Fruit fly (Drosophila melanogaster) whole organism, embryonic: Measurements from ENCODE around the gene Cpr30F.

Experiments used
- Aef1 ChIP-seq: fragments of 200-800 bp; sonication (Bioruptor generic); IDR thresholded peaks from 3 replicates; pipeline ENCODE4 v1.3.6; 2022; ENCODE audit warnings: missing biosample characterization, missing genetic modification characterization
- Awh ChIP-seq: fragments of 200-800 bp; sonication (Bioruptor generic); IDR thresholded peaks from 2 replicates; pipeline ENCODE4, ENCODE4 v1.3.6; 2022; ENCODE audit warnings: missing biosample characterization, missing genetic modification characterization
- CG10959 ChIP-seq: fragments of 200-800 bp; sonication (Bioruptor generic); IDR thresholded peaks from 2 replicates; pipeline ENCODE4 v1.3.6; 2022; ENCODE audit warnings: missing biosample characterization, missing genetic modification characterization
- CG11723 ChIP-seq: fragments of 200-800 bp; sonication (Bioruptor generic); optimal IDR thresholded peaks from 2 replicates; lab custom pipeline; 2017; ENCODE audit warnings: missing biosample characterization, mild to moderate bottlenecking, missing genetic modification characterization
- CG12155 ChIP-seq: fragments of 200-800 bp; sonication (Bioruptor generic); optimal IDR thresholded peaks from 3 replicates; lab custom pipeline; 2016; ENCODE audit warnings: missing biosample characterization, missing genetic modification characterization
- CG12659 ChIP-seq: fragments of 200-800 bp; sonication (Bioruptor generic); optimal IDR thresholded peaks from 3 replicates; lab custom pipeline; 2017; ENCODE audit warnings: mild to moderate bottlenecking, missing biosample characterization, missing genetic modification reagents, missing genetic modification characterization
- CG13287 ChIP-seq: fragments of 200-800 bp; sonication (Bioruptor generic); IDR thresholded peaks from 2 replicates; pipeline ENCODE4 v1.3.6; 2022; ENCODE audit warnings: missing biosample characterization, missing genetic modification characterization; ENCODE audit not compliant: partially characterized antibody
- CG14860 ChIP-seq: fragments of 200-800 bp; sonication (Bioruptor generic); IDR thresholded peaks from 3 replicates; pipeline ENCODE4 v1.3.6; 2022; ENCODE audit warnings: missing biosample characterization, missing genetic modification characterization; ENCODE audit not compliant: partially characterized antibody
- CG15073 ChIP-seq: fragments of 200-800 bp; sonication (Bioruptor generic); optimal IDR thresholded peaks from 2 replicates; lab custom pipeline; 2016; ENCODE audit warnings: missing biosample characterization, missing genetic modification characterization
- CG15696 ChIP-seq: fragments of 200-800 bp; sonication (Bioruptor generic); optimal IDR thresholded peaks from 2 replicates; lab custom pipeline; 2019; ENCODE audit warnings: missing biosample characterization, mild to moderate bottlenecking, missing genetic modification characterization, moderate library complexity
- CG16815 ChIP-seq: fragments of 200-800 bp; sonication (Bioruptor generic); optimal IDR thresholded peaks from 3 replicates; lab custom pipeline; 2017; ENCODE audit warnings: missing biosample characterization, mild to moderate bottlenecking, missing genetic modification characterization
- CG2116 ChIP-seq: fragments of 200-800 bp; sonication (Bioruptor generic); optimal IDR thresholded peaks from 3 replicates; lab custom pipeline; 2018; ENCODE audit warnings: missing biosample characterization, mild to moderate bottlenecking, missing genetic modification characterization
- CG2875 ChIP-seq: fragments of 200-800 bp; sonication (Bioruptor generic); optimal IDR thresholded peaks from 2 replicates; lab custom pipeline; 2017; ENCODE audit warnings: missing biosample characterization, mild to moderate bottlenecking, missing genetic modification characterization, missing genetic modification reagents
- CG4328 ChIP-seq: fragments of 200-800 bp; sonication (Bioruptor generic); optimal IDR thresholded peaks from 3 replicates; lab custom pipeline; 2017; ENCODE audit warnings: missing biosample characterization, missing genetic modification reagents, missing genetic modification characterization
- CG4707 ChIP-seq: fragments of 200-800 bp; sonication (Bioruptor generic); optimal IDR thresholded peaks from 2 replicates; lab custom pipeline; 2018; ENCODE audit warnings: missing biosample characterization, mild to moderate bottlenecking, missing genetic modification characterization, moderate library complexity
- CG5180 ChIP-seq: fragments of 200-800 bp; sonication (Bioruptor generic); optimal IDR thresholded peaks from 3 replicates; lab custom pipeline; 2017; ENCODE audit warnings: missing biosample characterization, missing genetic modification characterization, mild to moderate bottlenecking, moderate library complexity, missing genetic modification reagents
- CG6683 ChIP-seq: fragments of 200-800 bp; sonication (Bioruptor generic); optimal IDR thresholded peaks from 2 replicates; lab custom pipeline; 2017; ENCODE audit warnings: missing biosample characterization, mild to moderate bottlenecking, missing genetic modification characterization, missing genetic modification reagents
- CG8388 ChIP-seq: fragments of 200-800 bp; sonication (Bioruptor generic); optimal IDR thresholded peaks from 2 replicates; lab custom pipeline; 2019; ENCODE audit warnings: missing biosample characterization, mild to moderate bottlenecking, missing genetic modification characterization, moderate library complexity
- CG8765 ChIP-seq: fragments of 200-800 bp; sonication (Bioruptor generic); IDR thresholded peaks from 2 replicates; pipeline ENCODE4 v1.3.6; 2022; ENCODE audit warnings: missing biosample characterization, missing genetic modification characterization
- CG8944 ChIP-seq: fragments of 200-800 bp; sonication (Bioruptor generic); optimal IDR thresholded peaks from 3 replicates; lab custom pipeline; 2016; ENCODE audit warnings: missing biosample characterization, missing genetic modification characterization
- CG9876 ChIP-seq: fragments of 200-800 bp; sonication (Bioruptor generic); optimal IDR thresholded peaks from 2 replicates; lab custom pipeline; 2016; ENCODE audit warnings: missing biosample characterization, missing genetic modification characterization
- Camta ChIP-seq: fragments of 200-800 bp; sonication (Bioruptor generic); optimal IDR thresholded peaks from 2 replicates; lab custom pipeline; 2016; ENCODE audit warnings: missing biosample characterization, missing genetic modification characterization
- E2f2 ChIP-seq: fragments of 200-800 bp; sonication (Bioruptor generic); IDR thresholded peaks from 2 replicates; pipeline ENCODE4 v1.3.6; 2022; ENCODE audit warnings: missing biosample characterization, missing genetic modification characterization
- Eip74EF ChIP-seq, 2 experiments: fragments of 200-800 bp in 1 of 2; fragments of >200 bp in 1 of 2; sonication (Bioruptor generic) in 1 of 2; optimal IDR thresholded peaks; 2 replicates each; lab custom pipeline; 2017 to 2019; ENCODE audit warnings: missing biosample characterization in 2 of 2, missing genetic modification characterization in 2 of 2, mild to moderate bottlenecking in 1 of 2, moderate library complexity in 1 of 2
- HLH4C ChIP-seq: fragments of 200-800 bp; sonication (Bioruptor generic); IDR thresholded peaks from 3 replicates; pipeline ENCODE4 v1.3.6; 2022; ENCODE audit warnings: missing biosample characterization, missing genetic modification characterization; ENCODE audit not compliant: partially characterized antibody
- Hr78 ChIP-seq, 2 experiments: fragments of 200-800 bp in 1 of 2; fragments of >200 bp in 1 of 2; sonication (Bioruptor generic) in 1 of 2; optimal IDR thresholded peaks; 2 replicates each; lab custom pipeline; 2017 to 2019; ENCODE audit warnings: missing biosample characterization in 2 of 2, missing genetic modification characterization in 2 of 2, mild to moderate bottlenecking in 1 of 2, moderate library complexity in 1 of 2
- Jarid2 ChIP-seq: fragments of 200-800 bp; sonication (Bioruptor generic); optimal IDR thresholded peaks from 3 replicates; lab custom pipeline; 2017; ENCODE audit warnings: mild to moderate bottlenecking, missing biosample characterization, missing genetic modification reagents, missing genetic modification characterization
- Nf-YA ChIP-seq: fragments of 200-800 bp; sonication (Bioruptor generic); IDR thresholded peaks from 2 replicates; pipeline ENCODE4 v1.3.6; 2022; ENCODE audit warnings: missing biosample characterization, missing genetic modification characterization
- Nf-YC ChIP-seq: fragments of 200-800 bp; optimal IDR thresholded peaks from 3 replicates; lab custom pipeline; 2019; ENCODE audit warnings: missing biosample characterization, mild to moderate bottlenecking, missing genetic modification characterization, moderate library complexity
- Oli ChIP-seq: fragments of 200-800 bp; sonication (Bioruptor generic); optimal IDR thresholded peaks from 2 replicates; lab custom pipeline; 2018; ENCODE audit warnings: missing biosample characterization, mild to moderate bottlenecking, missing genetic modification characterization, moderate library complexity
- Optix ChIP-seq: fragments of 200-800 bp; sonication (Bioruptor generic); IDR thresholded peaks from 3 replicates; pipeline ENCODE4 v1.3.6; 2022; ENCODE audit warnings: missing biosample characterization, missing genetic modification characterization
- PHDP ChIP-seq: fragments of 200-800 bp; sonication (Bioruptor generic); optimal IDR thresholded peaks from 3 replicates; lab custom pipeline; 2018; ENCODE audit warnings: missing biosample characterization, mild to moderate bottlenecking, missing genetic modification characterization, moderate library complexity
- Pdp1 ChIP-seq, 2 experiments: fragments of 200-800 bp; sonication (Bioruptor generic); optimal IDR thresholded peaks; 3 replicates each; lab custom pipeline; 2016; ENCODE audit warnings: missing biosample characterization in 2 of 2, missing genetic modification characterization in 2 of 2, mild to moderate bottlenecking in 1 of 2, moderate library complexity in 1 of 2
- Sox102F ChIP-seq: fragments of 200-800 bp; sonication (Bioruptor generic); optimal IDR thresholded peaks from 2 replicates; lab custom pipeline; 2018; ENCODE audit warnings: missing biosample characterization, mild to moderate bottlenecking, missing genetic modification characterization, moderate library complexity
- chif ChIP-seq, 2 experiments: fragments of 200-800 bp; sonication (Bioruptor generic); optimal IDR thresholded peaks; 3 replicates each; lab custom pipeline; 2016; ENCODE audit warnings: missing biosample characterization in 2 of 2, missing genetic modification characterization in 2 of 2
- dpn ChIP-seq, 2 experiments: fragments of 200-800 bp; sonication (Bioruptor generic); optimal IDR thresholded peaks; 3 replicates each; lab custom pipeline; 2016; ENCODE audit warnings: missing biosample characterization in 2 of 2, missing genetic modification characterization in 2 of 2
- fru ChIP-seq: fragments of >200 bp; optimal IDR thresholded peaks from 2 replicates; lab custom pipeline; 2017
- insv ChIP-seq, 2 experiments: fragments of 200-800 bp; sonication (Bioruptor generic); optimal IDR thresholded peaks; 3 replicates each; lab custom pipeline; 2016 to 2018; ENCODE audit warnings: missing biosample characterization in 2 of 2, missing genetic modification characterization in 2 of 2
- kni ChIP-seq: fragments of 200-800 bp; sonication (Bioruptor generic); optimal IDR thresholded peaks from 3 replicates; lab custom pipeline; 2017; ENCODE audit warnings: mild to moderate bottlenecking, missing biosample characterization, missing genetic modification reagents, missing genetic modification characterization
- lov ChIP-seq, 2 experiments: fragments of 200-800 bp in 1 of 2; fragments of >200 bp in 1 of 2; sonication (Bioruptor generic) in 1 of 2; IDR thresholded peaks in 1 of 2; optimal IDR thresholded peaks in 1 of 2; 2 replicates in 1 of 2; 3 replicates in 1 of 2; pipeline versions ENCODE4 v1.3.6 to Lab custom; 2017 to 2022; ENCODE audit warnings: missing biosample characterization in 1 of 2, missing genetic modification characterization in 1 of 2
- nerfin-2 ChIP-seq: fragments of 200-800 bp; sonication (Bioruptor generic); IDR thresholded peaks from 2 replicates; pipeline ENCODE4 v1.3.6; 2022; ENCODE audit warnings: missing biosample characterization, missing genetic modification characterization; ENCODE audit not compliant: partially characterized antibody
- oc ChIP-seq: fragments of 200-800 bp; sonication (Bioruptor generic); optimal IDR thresholded peaks from 2 replicates; lab custom pipeline; 2018; ENCODE audit warnings: missing biosample characterization, mild to moderate bottlenecking, missing genetic modification characterization, moderate library complexity
- peb ChIP-seq: fragments of 200-800 bp; sonication (Bioruptor generic); IDR thresholded peaks from 2 replicates; pipeline ENCODE4 v1.3.6; 2022; ENCODE audit warnings: missing biosample characterization, missing genetic modification characterization
- sd ChIP-seq: fragments of 200-800 bp; sonication (Bioruptor generic); optimal IDR thresholded peaks from 3 replicates; lab custom pipeline; 2018; ENCODE audit warnings: missing biosample characterization, mild to moderate bottlenecking, missing genetic modification characterization, moderate library complexity
- tin ChIP-seq: fragments of 200-800 bp; sonication (Bioruptor generic); optimal IDR thresholded peaks from 3 replicates; lab custom pipeline; 2016; ENCODE audit warnings: missing biosample characterization, missing genetic modification characterization
- tup ChIP-seq: fragments of 200-800 bp; sonication (Bioruptor generic); optimal IDR thresholded peaks from 2 replicates; lab custom pipeline; 2016; ENCODE audit warnings: missing biosample characterization, mild to moderate bottlenecking, missing genetic modification characterization, moderate library complexity
- twi ChIP-seq: fragments of 200-800 bp; optimal IDR thresholded peaks from 2 replicates; lab custom pipeline; 2019; ENCODE audit warnings: missing biosample characterization, mild to moderate bottlenecking, missing genetic modification characterization, moderate library complexity
- yki ChIP-seq: fragments of >200 bp; optimal IDR thresholded peaks from 3 replicates; lab custom pipeline; 2018
- zf30C ChIP-seq: fragments of 200-800 bp; sonication (Bioruptor generic); optimal IDR thresholded peaks from 3 replicates; lab custom pipeline; 2018; ENCODE audit warnings: missing biosample characterization, mild to moderate bottlenecking, missing genetic modification characterization

Gene Cpr30F

DNA sequence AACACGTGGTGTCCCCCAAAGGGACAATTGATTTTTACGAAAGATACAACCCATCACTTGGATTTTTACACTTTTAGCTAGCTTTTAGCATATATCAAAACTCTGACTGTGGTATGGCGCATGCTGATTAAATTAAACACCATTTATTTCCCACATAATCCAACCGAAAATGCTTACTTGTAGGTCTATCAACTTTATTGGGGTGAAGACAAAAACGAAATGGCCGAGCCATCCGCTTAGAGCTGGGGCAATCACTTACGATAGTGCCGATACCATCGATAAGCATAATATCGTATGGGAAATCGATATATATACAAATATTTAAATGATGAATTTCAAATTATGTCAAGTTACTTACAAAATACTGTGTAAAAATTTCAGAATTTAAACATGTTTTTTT, 35.7 kb downstream of the Cpr30F start, which contains the start of gene RpS2 (continued):
- TF ChIP-seq sd (tag; lab: Kevin White, UChicago) = peak; percentile 84
- peak; percentile 43 for TF ChIP-seq CG4707 (GFP tag; lab: Kevin White, UChicago)
- TF ChIP-seq CG2875 = peak; percentile 13
- TF ChIP-seq Sox102F = no peak
- TF ChIP-seq tup (GFP tag; lab: Kevin White, UChicago) = no peak
- TF ChIP-seq CG15073 (GFP tag; lab: Kevin White, UChicago) = no peak
- peak; percentile 84 for TF ChIP-seq E2f2 (GFP tag; lab: Robert Waterston, UW)
- TF ChIP-seq zf30C (GFP tag; lab: Kevin White, UChicago) = no peak
- peak; percentile 98 for TF ChIP-seq CG14860 (GFP tag; lab: Robert Waterston, UW)
- no peak for TF ChIP-seq yki
- no peak for TF ChIP-seq Optix (GFP tag; lab: Robert Waterston, UW)
- no peak for TF ChIP-seq fru
- peak; percentile 98 for TF ChIP-seq HLH4C (GFP tag; lab: Robert Waterston, UW)
- no peak for TF ChIP-seq Aef1
- TF ChIP-seq insv (GFP tag; optimal IDR thresholded peaks at IDR 0.05; lab: Kevin White, UChicago) = peak in 1 of 2 experiments; percentile 32
- peak; percentile 3 for TF ChIP-seq CG4328 (GFP tag; lab: Kevin White, UChicago)
- no peak for TF ChIP-seq CG8765 (GFP tag; lab: Robert Waterston, UW)
- peak; percentile 94 for TF ChIP-seq CG2116 (GFP tag; lab: Kevin White, UChicago)
- TF ChIP-seq oc (tag; lab: Kevin White, UChicago) = peak; percentile 47
- TF ChIP-seq Nf-YA (GFP tag; lab: Robert Waterston, UW) = no peak
- peak; percentile 13 for TF ChIP-seq Jarid2 (GFP tag; lab: Kevin White, UChicago)
- peak; percentile 38 for TF ChIP-seq kni
- TF ChIP-seq Hr78 (GFP tag; optimal IDR thresholded peaks at IDR 0.05; lab: Kevin White, UChicago) = no peak
- peak; percentile 24 to 26 for TF ChIP-seq dpn (GFP tag; optimal IDR thresholded peaks at IDR 0.05; lab: Kevin White, UChicago)
- no peak for TF ChIP-seq CG10959 (GFP tag; lab: Robert Waterston, UW)
- no peak for TF ChIP-seq Camta (GFP tag; lab: Kevin White, UChicago)
- TF ChIP-seq lov (optimal IDR thresholded peaks at IDR 0.05; lab: Kevin White, UChicago) = no peak
- no peak for TF ChIP-seq lov (GFP tag; IDR thresholded peaks at IDR 0.05; lab: Robert Waterston, UW)
- peak; percentile 99 for TF ChIP-seq CG13287
- TF ChIP-seq Eip74EF (GFP tag; optimal IDR thresholded peaks at IDR 0.05; lab: Kevin White, UChicago) = peak in 1 of 2 experiments; percentile 11
- TF ChIP-seq CG11723 = no peak
- TF ChIP-seq twi (tag; lab: Kevin White, UChicago) = no peak
- TF ChIP-seq CG9876 (GFP tag; lab: Kevin White, UChicago) = no peak
- no peak for TF ChIP-seq tin (GFP tag; lab: Kevin White, UChicago)
- no peak for TF ChIP-seq Awh (GFP tag; lab: Robert Waterston, UW)
- TF ChIP-seq CG6683 (GFP tag; lab: Kevin White, UChicago) = no peak
- TF ChIP-seq chif (GFP tag; optimal IDR thresholded peaks at IDR 0.05; lab: Kevin White, UChicago) = peak in 1 of 2 experiments; percentile 24
- peak; percentile 82 for TF ChIP-seq CG12659 (GFP tag; lab: Kevin White, UChicago)
- no peak for TF ChIP-seq CG5180 (GFP tag; lab: Kevin White, UChicago)
- no peak for TF ChIP-seq CG16815 (GFP tag; lab: Kevin White, UChicago)
- TF ChIP-seq Pdp1 (GFP tag; optimal IDR thresholded peaks at IDR 0.05; lab: Kevin White, UChicago) = peak in 1 of 2 experiments; percentile 56
- TF ChIP-seq CG8944 = no peak
- peak; percentile 96 for TF ChIP-seq nerfin-2 (GFP tag; lab: Robert Waterston, UW)
- TF ChIP-seq Nf-YC (tag; lab: Kevin White, UChicago) = peak; percentile 22
- no peak for TF ChIP-seq CG15696 (tag; lab: Kevin White, UChicago)
- TF ChIP-seq CG8388 (GFP tag; lab: Kevin White, UChicago) = peak; percentile 5
- TF ChIP-seq Oli (tag; lab: Kevin White, UChicago) = no peak
- TF ChIP-seq PHDP (tag; lab: Kevin White, UChicago) = peak; percentile 67
- TF ChIP-seq CG12155 (GFP tag; lab: Kevin White, UChicago) = peak; percentile 18
- TF ChIP-seq peb = no peak
